Worm (Caenorhabditis elegans): ENCODE data around the gene F08D12.12.
A peak's percentile ranks its signal among the peaks of the same experiment; 100 is the strongest.

F08D12.12 gene

DNA sequence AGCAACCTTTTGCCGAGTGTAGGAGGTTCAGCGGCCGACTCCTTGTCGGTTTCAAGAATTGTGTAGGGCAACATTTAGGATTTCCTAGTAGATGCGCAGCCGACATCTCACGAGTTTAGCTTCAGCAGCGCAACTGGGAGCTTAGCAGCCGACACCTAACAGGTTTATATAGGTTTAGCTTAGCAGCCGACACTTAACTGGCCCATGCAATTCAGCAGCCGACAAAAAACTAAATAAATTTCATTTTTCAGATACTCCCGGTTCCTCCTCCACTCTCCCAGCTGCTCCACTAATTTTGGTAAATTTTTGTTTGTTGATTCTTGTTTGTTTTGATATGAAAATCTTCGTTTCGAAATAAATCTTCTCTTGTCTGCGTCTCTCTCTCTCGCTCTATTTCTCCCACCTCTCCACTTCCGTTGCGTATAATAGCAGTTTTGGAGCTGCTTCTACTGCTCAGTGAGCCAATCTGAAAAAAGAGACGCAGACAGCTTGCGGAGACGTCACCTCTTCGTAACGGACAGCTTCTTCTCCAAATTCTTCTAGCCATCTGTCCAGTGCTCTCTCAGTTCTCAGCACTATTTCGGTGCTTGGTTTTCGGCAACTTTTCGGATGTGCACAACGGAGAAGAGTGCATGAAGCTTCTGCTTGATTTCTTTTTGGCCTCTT, 38.8 kb downstream of the F08D12.12 start (continued):
- TF ChIP-seq sptf-1 (tag; optimal IDR thresholded peaks at IDR 0.05) (no peak), Y116A8C.19 (tag; optimal IDR thresholded peaks at IDR 0.05; ENCODE audit: borderline replicate concordance) (no peak), unc-130 (tag; optimal IDR thresholded peaks at IDR 0.05) (no peak), fkh-10 (GFP tag; optimal IDR thresholded peaks at IDR 0.05) (peak; percentile 88), C34B4.2 (tag; optimal IDR thresholded peaks at IDR 0.05) (no peak), unc-62 (GFP tag; optimal IDR thresholded peaks at IDR 0.05) (no peak), nhr-237 (tag; optimal IDR thresholded peaks at IDR 0.05) (no peak), fos-1 (tag; optimal IDR thresholded peaks at IDR 0.05) (peak; percentile 54), sup-37 (GFP tag; optimal IDR thresholded peaks at IDR 0.05) (peak; percentile 11), zip-4 (GFP tag; optimal IDR thresholded peaks at IDR 0.05) (no peak), pag-3 (tag; optimal IDR thresholded peaks at IDR 0.05; ENCODE audit: borderline replicate concordance, insufficient read depth) (no peak), elt-3 (tag; optimal IDR thresholded peaks at IDR 0.05) (no peak), ceh-88 (GFP tag; IDR thresholded peaks at IDR 0.05) (no peak), aly-2 (tag; optimal IDR thresholded peaks at IDR 0.05) (no peak), fkh-8 (tag; optimal IDR thresholded peaks at IDR 0.05) (peak; percentile 94), tbx-2 (tag; optimal IDR thresholded peaks at IDR 0.05) (peak; percentile 75), nhr-19 (GFP tag; conservative IDR thresholded peaks at IDR 0.05) (peak; percentile 16), dpl-1 (GFP tag; optimal IDR thresholded peaks at IDR 0.05) (peak in 2 of 3 experiments; percentile 10 to 11), unc-30 (tag; optimal IDR thresholded peaks at IDR 0.05) (no peak), nhr-20 (tag; optimal IDR thresholded peaks at IDR 0.05) (no peak), ceh-63 (GFP tag; optimal IDR thresholded peaks at IDR 0.05) (no peak), hlh-4 (tag; optimal IDR thresholded peaks at IDR 0.05) (no peak), nhr-11 (tag; optimal IDR thresholded peaks at IDR 0.05) (no peak), nhr-84 (tag; optimal IDR thresholded peaks at IDR 0.05) (no peak), nhr-28 (tag; optimal IDR thresholded peaks at IDR 0.05) (no peak), nhr-85 (tag) (no peak), efl-1 (optimal IDR thresholded peaks at IDR 0.05) (peak; percentile 54 to 64), efl-1 (GFP tag; optimal IDR thresholded peaks at IDR 0.05 in 1 of 2) (peak in 1 of 2 experiments; percentile 18), nhr-77 (tag; optimal IDR thresholded peaks at IDR 0.05) (no peak), ceh-82 (tag; optimal IDR thresholded peaks at IDR 0.05) (peak; percentile 50 to 64 (median 57)), unc-98 (GFP tag; IDR thresholded peaks at IDR 0.05) (no peak), ets-5 (GFP tag; IDR thresholded peaks at IDR 0.05) (no peak), ceh-8 (GFP tag; optimal IDR thresholded peaks at IDR 0.05) (peak; percentile 3), dsc-1 (tag; optimal IDR thresholded peaks at IDR 0.05) (peak; percentile 46), nhr-47 (tag; optimal IDR thresholded peaks at IDR 0.05) (peak; percentile 78), lin-35 (GFP tag; optimal IDR thresholded peaks at IDR 0.05) (peak in 1 of 2 experiments; percentile 31)

- TF ChIP-seq C16A3.4 (tag; optimal IDR thresholded peaks at IDR 0.05), result no peak
- TF ChIP-seq ceh-90 (tag; optimal IDR thresholded peaks at IDR 0.05), result no peak
- no peak for TF ChIP-seq C04F5.9 (tag; optimal IDR thresholded peaks at IDR 0.05)
- TF ChIP-seq mep-1 (tag; optimal IDR thresholded peaks at IDR 0.05), result no peak
- no peak for TF ChIP-seq nhr-85 (tag)
- no peak for TF ChIP-seq skn-1 (tag; optimal IDR thresholded peaks at IDR 0.05)
- no peak for TF ChIP-seq unc-130 (tag; optimal IDR thresholded peaks at IDR 0.05)
- TF ChIP-seq unc-98 (GFP tag; IDR thresholded peaks at IDR 0.05), result no peak
- TF ChIP-seq grh-1 (GFP tag; IDR thresholded peaks at IDR 0.05), result no peak
- no peak for TF ChIP-seq pqm-1 (tag; optimal IDR thresholded peaks at IDR 0.05)
- no peak for TF ChIP-seq hlh-4 (tag; optimal IDR thresholded peaks at IDR 0.05)
- TF ChIP-seq alr-1 (tag; optimal IDR thresholded peaks at IDR 0.05; ENCODE audit: borderline replicate concordance), result no peak
- TF ChIP-seq egl-27 (tag; optimal IDR thresholded peaks at IDR 0.05), result no peak
- TF ChIP-seq xbp-1 (tag; optimal IDR thresholded peaks at IDR 0.05), result no peak
- no peak for TF ChIP-seq ceh-82 (tag; optimal IDR thresholded peaks at IDR 0.05)
- no peak for TF ChIP-seq irx-1 (tag; optimal IDR thresholded peaks at IDR 0.05)
- TF ChIP-seq ceh-88 (GFP tag; IDR thresholded peaks at IDR 0.05), result no peak
Observed at ce11 chrII:2742251-2742650, 44.6 kb downstream of the F08D12.12 start, which contains the start of gene T05A8.7. Gene T05A8.7, minus strand, starts transcription at chrII:2742351.
